3 worm cellular contexts compared by ENCODE assay signal in the genomic region with DNA sequence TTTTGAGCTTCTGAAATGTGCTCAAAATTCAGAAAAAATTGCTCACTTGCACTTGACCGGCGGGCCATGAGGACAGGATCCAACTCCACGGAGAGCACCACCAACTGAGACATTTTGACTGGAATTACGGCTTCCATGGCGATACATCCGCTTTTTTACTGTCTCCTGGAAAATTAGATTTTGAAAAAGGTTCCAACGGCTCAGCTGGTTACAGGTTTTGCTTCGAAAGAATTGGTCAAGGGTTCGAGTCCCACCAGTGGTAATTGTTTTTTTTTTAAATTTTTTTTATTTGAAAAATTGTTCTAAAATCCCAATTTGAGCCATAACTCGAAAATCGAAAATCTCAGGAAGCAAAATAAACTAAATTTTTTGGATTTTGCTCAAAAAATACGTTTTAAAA.
TF ChIP-seq lines count a peak whose summit lies in the region.

No protein-coding gene starts in this region.

TF ChIP-seq in whole organism, L1 larva, 84 proteins besides CTCF, POLR2A, EP300 and RAD21:
- no peak for TF ChIP-seq ztf-11 (tag; optimal IDR thresholded peaks at IDR 0.05; lab: Kevin White, UChicago)
- TF ChIP-seq F16B12.6 (tag; optimal IDR thresholded peaks at IDR 0.05; lab: Kevin White, UChicago) = no peak
- TF ChIP-seq alr-1 (tag; optimal IDR thresholded peaks at IDR 0.05; lab: Kevin White, UChicago; ENCODE audit: borderline replicate concordance) = no peak
- TF ChIP-seq nhr-85 (tag; lab: Kevin White, UChicago) = peak; percentile 15
- no peak for TF ChIP-seq C34B4.2 (tag; optimal IDR thresholded peaks at IDR 0.05; lab: Kevin White, UChicago)

TF ChIP-seq in whole organism, L4 larva, 104 proteins besides CTCF, POLR2A, EP300 and RAD21:
- TF ChIP-seq aha-1 (tag; lab: Kevin White, UChicago) (peak; percentile 1), D1046.2 (GFP tag; IDR thresholded peaks at IDR 0.05; lab: Robert Waterston, UW) (no peak)

TF ChIP-seq in whole organism, young adult, 124 proteins besides CTCF, POLR2A, EP300 and RAD21:
- TF ChIP-seq K11D2.4 (GFP tag; IDR thresholded peaks at IDR 0.05; lab: Robert Waterston, UW) (no peak), ceh-27 (GFP tag; optimal IDR thresholded peaks at IDR 0.05; lab: Kevin White, UChicago) (no peak), dox-1 (GFP tag; IDR thresholded peaks at IDR 0.05; lab: Robert Waterston, UW) (no peak), rpc-1 (optimal IDR thresholded peaks at IDR 0.05; lab: Kevin White, UChicago) (no peak), rpc-1 (tag; optimal IDR thresholded peaks at IDR 0.05; lab: Kevin White, UChicago) (peak; percentile 56), Y53F4B.3 (GFP tag; IDR thresholded peaks at IDR 0.05; lab: Robert Waterston, UW) (no peak), K12H6.12 (tag; optimal IDR thresholded peaks at IDR 0.05; lab: Kevin White, UChicago) (no peak), bed-2 (GFP tag; IDR thresholded peaks at IDR 0.05; lab: Robert Waterston, UW) (no peak), pbrm-1 (GFP tag; IDR thresholded peaks at IDR 0.05; lab: Robert Waterston, UW) (no peak), tbp1 (GFP tag; optimal IDR thresholded peaks at IDR 0.05; lab: Kevin White, UChicago) (peak; percentile 70), F22D6.2 (tag; optimal IDR thresholded peaks at IDR 0.05; lab: Kevin White, UChicago) (no peak), hsf-1 (GFP tag; IDR thresholded peaks at IDR 0.05; lab: Robert Waterston, UW) (no peak), F23B12.7 (tag; optimal IDR thresholded peaks at IDR 0.05; lab: Kevin White, UChicago; ENCODE audit: insufficient read depth) (no peak), chd-7 (tag; optimal IDR thresholded peaks at IDR 0.05; lab: Kevin White, UChicago) (no peak)
